Worm (Caenorhabditis elegans) whole organism, young adult: ENCODE results near the gene C23H5.12.

ENCODE experiments used
- B0336.3 ChIP-seq: fragments of 200-800 bp; sonication (Bioruptor generic); IDR thresholded peaks from 2 replicates; pipeline ENCODE4 v1.3.6; 2022; ENCODE audit warnings: missing genetic modification characterization, missing compliant biosample characterization
- F10E7.11 ChIP-seq: sonication (generic microtip); optimal IDR thresholded peaks from 2 replicates; lab custom pipeline; 2017; ENCODE audit warnings: mild to moderate bottlenecking, missing genetic modification characterization, moderate library complexity, missing compliant biosample characterization
- F52B5.7 ChIP-seq: sonication (generic microtip); optimal IDR thresholded peaks from 2 replicates; lab custom pipeline; 2016; ENCODE audit warnings: mild to moderate bottlenecking, missing genetic modification characterization, missing compliant biosample characterization
- F57A8.1 ChIP-seq: fragments of 200-800 bp; sonication (Bioruptor generic); optimal IDR thresholded peaks from 2 replicates; lab custom pipeline; 2018; ENCODE audit warnings: mild to moderate bottlenecking, missing genetic modification characterization, moderate library complexity, missing compliant biosample characterization
- Y56A3A.18 ChIP-seq: fragments of 200-800 bp; sonication (Bioruptor generic); IDR thresholded peaks from 2 replicates; pipeline ENCODE4 v1.3.6; 2022; ENCODE audit warnings: missing genetic modification reagents, missing genetic modification characterization, missing compliant biosample characterization
- Y95B8A.8 ChIP-seq: fragments of 200-800 bp; sonication (Bioruptor generic); IDR thresholded peaks from 2 replicates; pipeline ENCODE4 v1.3.6; 2022; ENCODE audit warnings: missing genetic modification reagents, missing genetic modification characterization, missing compliant biosample characterization
- ZK185.1 ChIP-seq: sonication (generic microtip); optimal IDR thresholded peaks from 2 replicates; lab custom pipeline; 2016; ENCODE audit warnings: mild to moderate bottlenecking, missing genetic modification characterization, missing compliant biosample characterization; ENCODE audit not compliant: poor library complexity, severe bottlenecking
- akir-1 ChIP-seq: fragments of 200-800 bp; sonication (Bioruptor generic); optimal IDR thresholded peaks from 2 replicates; lab custom pipeline; 2018; ENCODE audit warnings: mild to moderate bottlenecking, missing genetic modification characterization, moderate library complexity, missing compliant biosample characterization
- aptf-2 ChIP-seq: fragments of 200-800 bp; sonication (Bioruptor generic); conservative IDR thresholded peaks from 2 replicates; pipeline ENCODE4 v1.3.6; 2022; ENCODE audit warnings: missing genetic modification reagents, missing genetic modification characterization, missing compliant biosample characterization
- athp-1 ChIP-seq: sonication (generic microtip); optimal IDR thresholded peaks from 2 replicates; lab custom pipeline; 2017; ENCODE audit warnings: mild to moderate bottlenecking, missing genetic modification characterization, missing compliant biosample characterization
- attf-5 ChIP-seq: fragments of 200-800 bp; sonication (Bioruptor generic); optimal IDR thresholded peaks from 2 replicates; lab custom pipeline; 2018; ENCODE audit warnings: mild to moderate bottlenecking, missing genetic modification characterization, missing compliant biosample characterization
- cebp-1 ChIP-seq, 2 experiments: fragments of 200-800 bp in 1 of 2; sonication (Bioruptor generic) in 1 of 2; sonication (generic microtip) in 1 of 2; IDR thresholded peaks in 1 of 2; optimal IDR thresholded peaks in 1 of 2; 2 replicates each; pipeline versions ENCODE4 v1.3.6 to Lab custom; 2017 to 2022; ENCODE audit warnings: missing compliant biosample characterization in 2 of 2, missing genetic modification characterization in 2 of 2, mild to moderate bottlenecking in 1 of 2, missing genetic modification reagents in 1 of 2, moderate library complexity in 1 of 2
- ceh-40 ChIP-seq: fragments of 200-800 bp; sonication (Bioruptor generic); IDR thresholded peaks from 2 replicates; pipeline ENCODE4 v1.3.6; 2022; ENCODE audit warnings: missing genetic modification characterization, missing compliant biosample characterization
- ceh-58 ChIP-seq: fragments of 200-800 bp; sonication (Bioruptor generic); IDR thresholded peaks from 2 replicates; pipeline ENCODE4 v1.3.6; 2022; ENCODE audit warnings: missing genetic modification characterization, missing compliant biosample characterization
- chd-7 ChIP-seq: sonication (generic microtip); optimal IDR thresholded peaks from 2 replicates; lab custom pipeline; 2016; ENCODE audit warnings: mild to moderate bottlenecking, missing genetic modification characterization, moderate library complexity, missing compliant biosample characterization
- efl-1 ChIP-seq: fragments of 150-350 bp; optimal IDR thresholded peaks from 2 replicates; lab custom pipeline; 2014; ENCODE audit warnings: missing biosample characterization, missing genetic modification reagents, missing genetic modification characterization
- ets-4 ChIP-seq: fragments of 200-800 bp; sonication (Bioruptor generic); optimal IDR thresholded peaks from 2 replicates; lab custom pipeline; 2018; ENCODE audit warnings: mild to moderate bottlenecking, missing genetic modification characterization, missing compliant biosample characterization
- him-1 ChIP-seq: sonication (generic microtip); optimal IDR thresholded peaks from 2 replicates; lab custom pipeline; 2016; ENCODE audit warnings: missing genotype, missing genetic modification reagents, missing genetic modification characterization, missing compliant biosample characterization
- hmg-1.2 ChIP-seq: fragments of 200-800 bp; sonication (Bioruptor generic); IDR thresholded peaks from 2 replicates; pipeline ENCODE4 v1.3.6; 2022; ENCODE audit warnings: missing genetic modification reagents, missing genetic modification characterization, missing compliant biosample characterization
- lag-1 ChIP-seq: fragments of 200-800 bp; sonication (Bioruptor generic); IDR thresholded peaks from 2 replicates; pipeline ENCODE4 v1.3.6; 2022; ENCODE audit warnings: missing genetic modification reagents, missing genetic modification characterization, missing compliant biosample characterization
- lin-26 ChIP-seq: fragments of 200-800 bp; sonication (Bioruptor generic); IDR thresholded peaks from 2 replicates; pipeline ENCODE4 v1.3.6; 2022; ENCODE audit warnings: missing genetic modification reagents, missing genetic modification characterization, missing compliant biosample characterization
- lin-35 ChIP-seq, 3 experiments: fragments of 150-350 bp in 2 of 3; sonication (generic microtip) in 1 of 3; optimal IDR thresholded peaks; 2 replicates each; lab custom pipeline; 2014 to 2018; ENCODE audit warnings: missing biosample characterization in 3 of 3, missing genetic modification characterization in 3 of 3, missing genetic modification reagents in 3 of 3
- madf-10 ChIP-seq: sonication (generic microtip); optimal IDR thresholded peaks from 2 replicates; lab custom pipeline; 2016; ENCODE audit warnings: mild to moderate bottlenecking, missing genetic modification characterization, missing compliant biosample characterization
- madf-6 ChIP-seq: fragments of 200-800 bp; sonication (Bioruptor generic); IDR thresholded peaks from 2 replicates; pipeline ENCODE4 v1.3.6; 2022; ENCODE audit warnings: missing genetic modification reagents, missing genetic modification characterization, missing compliant biosample characterization
- madf-8 ChIP-seq: fragments of 200-800 bp; sonication (Bioruptor generic); conservative IDR thresholded peaks from 2 replicates; pipeline ENCODE4 v1.3.6; 2022; ENCODE audit warnings: missing genetic modification reagents, missing genetic modification characterization, missing compliant biosample characterization
- mes-4 ChIP-seq: sonication (generic microtip); optimal IDR thresholded peaks from 2 replicates; lab custom pipeline; 2016; ENCODE audit warnings: missing genotype, missing genetic modification characterization, missing compliant biosample characterization
- mxl-1 ChIP-seq: sonication (generic microtip); optimal IDR thresholded peaks from 2 replicates; lab custom pipeline; 2016; ENCODE audit warnings: missing genetic modification characterization, missing compliant biosample characterization
- nhr-179 ChIP-seq: sonication (generic microtip); optimal IDR thresholded peaks from 2 replicates; lab custom pipeline; 2016; ENCODE audit warnings: mild to moderate bottlenecking, missing genetic modification characterization, missing compliant biosample characterization
- nhr-80 ChIP-seq: sonication (generic microtip); optimal IDR thresholded peaks from 2 replicates; lab custom pipeline; 2016; ENCODE audit warnings: missing genetic modification characterization, missing compliant biosample characterization
- snpc-3.4 ChIP-seq: sonication (generic microtip); optimal IDR thresholded peaks from 2 replicates; lab custom pipeline; 2017; ENCODE audit warnings: missing genetic modification characterization, mild to moderate bottlenecking, missing compliant biosample characterization, antibody characterized with exemption, moderate library complexity, missing genotype, missing genetic modification reagents
- snpc-4 ChIP-seq, 5 experiments: fragments of 150-350 bp in 1 of 5; sonication (generic microtip) in 4 of 5; optimal IDR thresholded peaks; 2 replicates each; lab custom pipeline; 2014 to 2018; ENCODE audit warnings: missing genetic modification characterization in 5 of 5, missing biosample characterization in 3 of 5, antibody characterized with exemption in 2 of 5, mild to moderate bottlenecking in 2 of 5, missing compliant biosample characterization in 2 of 5, missing genotype in 2 of 5, moderate library complexity in 2 of 5, missing genetic modification reagents in 1 of 5
- sptf-2 ChIP-seq: fragments of 200-800 bp; sonication (Bioruptor generic); optimal IDR thresholded peaks from 2 replicates; lab custom pipeline; 2018; ENCODE audit warnings: mild to moderate bottlenecking, missing genetic modification characterization, missing compliant biosample characterization
- unc-62 ChIP-seq: fragments of 150-350 bp; optimal IDR thresholded peaks from 2 replicates; lab custom pipeline; 2014; ENCODE audit warnings: missing biosample characterization, missing genetic modification reagents, missing genetic modification characterization
- xnd-1 ChIP-seq: sonication (generic microtip); optimal IDR thresholded peaks from 2 replicates; lab custom pipeline; 2016; ENCODE audit warnings: missing genotype, missing genetic modification reagents, missing genetic modification characterization, missing compliant biosample characterization
- ztf-26 ChIP-seq: sonication (generic microtip); optimal IDR thresholded peaks from 2 replicates; lab custom pipeline; 2017; ENCODE audit warnings: missing genetic modification characterization, missing compliant biosample characterization
- ztf-28 ChIP-seq: fragments of 200-800 bp; sonication (Bioruptor generic); IDR thresholded peaks from 2 replicates; pipeline ENCODE4 v1.3.6; 2022; ENCODE audit warnings: missing genetic modification reagents, missing genetic modification characterization, missing compliant biosample characterization

Gene C23H5.12

ce11 chrIV:2114337-2114736 is 18.9 kb upstream of the C23H5.12 start, which contains the start of gene xbx-4:
Gene xbx-4, plus strand, starts transcription at chrIV:2114637.
- no peak for TF ChIP-seq sptf-2 (GFP tag; lab: Kevin White, UChicago)
- no peak for TF ChIP-seq unc-62 (GFP tag; lab: Kevin White, UChicago)
- no peak for TF ChIP-seq ets-4 (GFP tag; lab: Kevin White, UChicago)
- no peak for TF ChIP-seq Y95B8A.8
- no peak for TF ChIP-seq Y56A3A.18 (GFP tag; lab: Robert Waterston, UW)
- no peak for TF ChIP-seq B0336.3 (GFP tag; lab: Robert Waterston, UW)
- TF ChIP-seq madf-8, result no peak
- TF ChIP-seq F57A8.1 (GFP tag; lab: Kevin White, UChicago), result no peak
- TF ChIP-seq him-1 (tag; lab: Kevin White, UChicago), result no peak
- TF ChIP-seq efl-1 (GFP tag; lab: Kevin White, UChicago), result no peak
- no peak for TF ChIP-seq xnd-1 (tag; lab: Kevin White, UChicago)
- TF ChIP-seq lag-1 (GFP tag; lab: Robert Waterston, UW), result no peak
- no peak for TF ChIP-seq hmg-1.2 (GFP tag; lab: Robert Waterston, UW)
- no peak for TF ChIP-seq lin-26 (GFP tag; lab: Robert Waterston, UW)
- TF ChIP-seq aptf-2, result no peak

ce11 chrIV:2117268-2117667 is 16.0 kb upstream of the C23H5.12 start:
- TF ChIP-seq him-1 (tag; lab: Kevin White, UChicago) (no peak), nhr-80 (tag; lab: Kevin White, UChicago) (no peak), snpc-3.4 (tag; lab: Kevin White, UChicago) (no peak), ceh-58 (no peak), F10E7.11 (tag; lab: Kevin White, UChicago) (no peak), snpc-4 (GFP tag; optimal IDR thresholded peaks at IDR 0.05; lab: Kevin White, UChicago) (no peak), snpc-4 (tag; optimal IDR thresholded peaks at IDR 0.05; lab: Kevin White, UChicago) (no peak), cebp-1 (GFP tag; IDR thresholded peaks at IDR 0.05; lab: Robert Waterston, UW) (no peak), cebp-1 (tag; optimal IDR thresholded peaks at IDR 0.05; lab: Kevin White, UChicago) (no peak), mxl-1 (tag; lab: Kevin White, UChicago) (no peak), efl-1 (GFP tag; lab: Kevin White, UChicago) (no peak), chd-7 (tag; lab: Kevin White, UChicago) (no peak), athp-1 (tag; lab: Kevin White, UChicago) (no peak), sptf-2 (GFP tag; lab: Kevin White, UChicago) (no peak), F52B5.7 (no peak), nhr-179 (tag; lab: Kevin White, UChicago) (no peak), ceh-40 (GFP tag; lab: Robert Waterston, UW) (no peak), madf-10 (tag; lab: Kevin White, UChicago) (no peak), madf-6 (GFP tag; lab: Robert Waterston, UW) (no peak), ztf-28 (GFP tag; lab: Robert Waterston, UW) (no peak), mes-4 (tag; lab: Kevin White, UChicago) (no peak), ztf-26 (tag; lab: Kevin White, UChicago) (no peak)

ce11 chrIV:2122488-2122887 is 10.8 kb upstream of the C23H5.12 start, which contains the start of gene glb-7:
Gene glb-7, plus strand, starts transcription at chrIV:2122788.
- TF ChIP-seq ZK185.1 (tag; lab: Kevin White, UChicago) (no peak), madf-8 (no peak), madf-6 (GFP tag; lab: Robert Waterston, UW) (no peak), attf-5 (GFP tag; lab: Kevin White, UChicago) (no peak), lin-35 (GFP tag; optimal IDR thresholded peaks at IDR 0.05; lab: Kevin White, UChicago) (no peak), akir-1 (GFP tag; lab: Kevin White, UChicago) (no peak)
